Fruit fly (Drosophila melanogaster): ENCODE data around the gene EloA.

EloA gene

DNA sequence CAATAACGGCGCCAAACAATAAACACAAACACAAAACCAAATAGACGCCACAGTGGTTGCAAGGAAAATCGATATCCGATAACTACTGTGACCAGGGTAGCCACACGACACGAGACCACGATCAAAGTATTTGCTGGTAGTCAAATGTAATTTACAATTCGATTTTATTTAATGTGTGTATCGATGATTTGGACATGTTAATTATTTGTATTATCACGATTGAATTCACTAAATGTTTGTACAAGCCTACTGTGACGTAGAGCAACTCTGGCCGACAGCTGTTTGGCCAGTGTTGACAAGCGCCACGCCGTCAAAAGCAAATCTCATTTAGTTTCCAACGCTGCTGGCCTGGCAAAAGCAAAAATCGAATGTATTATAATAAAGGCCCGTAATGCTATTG is at the start of gene EloA, which contains the start of gene Rad60 (continued):
- peak; percentile 13 for TF ChIP-seq CG6683 (GFP tag; optimal IDR thresholded peaks at IDR 0.05)
- no peak; the same call in 1 of the 2 replicates for TF ChIP-seq CG31224 (GFP tag; IDR thresholded peaks at IDR 0.05)
- 0 out of 3 replicates have a peak, but pooled peaks have one; percentile 41 for TF ChIP-seq ase (GFP tag; IDR thresholded peaks at IDR 0.05)
- TF ChIP-seq CG10565 (GFP tag; optimal IDR thresholded peaks at IDR 0.05), result no peak
- TF ChIP-seq Pdp1 (GFP tag; optimal IDR thresholded peaks at IDR 0.05), result peak in 1 of 2 experiments; percentile 81
- peak; percentile 81 for TF ChIP-seq NC2β (GFP tag; optimal IDR thresholded peaks at IDR 0.05)
- TF ChIP-seq CG8359 (GFP tag; optimal IDR thresholded peaks at IDR 0.05; ENCODE audit: borderline replicate concordance), result peak; percentile 45
- peak; percentile 83 for TF ChIP-seq lab (GFP tag; optimal IDR thresholded peaks at IDR 0.05)
- peak; percentile 92 for TF ChIP-seq lilli (GFP tag; optimal IDR thresholded peaks at IDR 0.05)
- peak; percentile 43 for TF ChIP-seq odd (GFP tag; optimal IDR thresholded peaks at IDR 0.05)
- no peak for TF ChIP-seq CG1832 (GFP tag; optimal IDR thresholded peaks at IDR 0.05)
- TF ChIP-seq CG4854 (GFP tag; optimal IDR thresholded peaks at IDR 0.05), result peak; percentile 74
- peak; percentile 31 for TF ChIP-seq slou (GFP tag; optimal IDR thresholded peaks at IDR 0.05)
- TF ChIP-seq chif (GFP tag; optimal IDR thresholded peaks at IDR 0.05), result peak; percentile 82 to 85
- TF ChIP-seq Lim3 (GFP tag; IDR thresholded peaks at IDR 0.05), result no peak
- TF ChIP-seq CG4360 (GFP tag; IDR thresholded peaks at IDR 0.05), result no peak
- TF ChIP-seq CG18011 (GFP tag; optimal IDR thresholded peaks at IDR 0.05), result peak; percentile 60
- no peak for TF ChIP-seq Usf (GFP tag; optimal IDR thresholded peaks at IDR 0.05)
- TF ChIP-seq ap (GFP tag; IDR thresholded peaks at IDR 0.05), result no peak
- no peak for TF ChIP-seq CG15073 (GFP tag; optimal IDR thresholded peaks at IDR 0.05)
- TF ChIP-seq Ravus (GFP tag; IDR thresholded peaks at IDR 0.05), result no peak
- TF ChIP-seq ewg (GFP tag; optimal IDR thresholded peaks at IDR 0.05), result peak; percentile 50
- TF ChIP-seq dmrt11E (tag; optimal IDR thresholded peaks at IDR 0.05), result peak; percentile 63
- 0 out of 2 replicates have a peak, but pooled peaks have one; percentile 34 for TF ChIP-seq CG2129 (GFP tag; IDR thresholded peaks at IDR 0.05; ENCODE audit: partially characterized antibody)
- peak; percentile 7 for TF ChIP-seq CG31365 (tag; optimal IDR thresholded peaks at IDR 0.05)
- TF ChIP-seq ranshi (GFP tag; IDR thresholded peaks at IDR 0.05), result peak; percentile 49; the same call in 1 of the 2 replicates
- no peak for TF ChIP-seq CG4707 (GFP tag; optimal IDR thresholded peaks at IDR 0.05)
- no peak for TF ChIP-seq CG3407 (GFP tag; optimal IDR thresholded peaks at IDR 0.05)
- peak; percentile 71 for TF ChIP-seq CG18764 (GFP tag; optimal IDR thresholded peaks at IDR 0.05)
- peak; percentile 63 for TF ChIP-seq disco-r (GFP tag; optimal IDR thresholded peaks at IDR 0.05)
- TF ChIP-seq CG2712 (tag; optimal IDR thresholded peaks at IDR 0.05), result peak; percentile 79
- TF ChIP-seq CG14710 (tag; optimal IDR thresholded peaks at IDR 0.05), result peak; percentile 86
- no peak for TF ChIP-seq sim (GFP tag; IDR thresholded peaks at IDR 0.05)
- peak; percentile 91 for TF ChIP-seq Sin3A (optimal IDR thresholded peaks at IDR 0.05)
- 0 out of 3 replicates have a peak, but pooled peaks have one; percentile 45 for TF ChIP-seq CG2889 (GFP tag; IDR thresholded peaks at IDR 0.05)
- TF ChIP-seq MESR4 (GFP tag; optimal IDR thresholded peaks at IDR 0.05), result peak; percentile 86
- peak; percentile 38 for TF ChIP-seq Nf-YB (GFP tag; optimal IDR thresholded peaks at IDR 0.05)
- TF ChIP-seq CG7745 (tag; optimal IDR thresholded peaks at IDR 0.05), result no peak
- TF ChIP-seq CG3163 (GFP tag; optimal IDR thresholded peaks at IDR 0.05), result peak; percentile 58
- no peak for TF ChIP-seq CG8478 (optimal IDR thresholded peaks at IDR 0.05)
- peak; percentile 63 for TF ChIP-seq BEAF-32 (GFP tag; optimal IDR thresholded peaks at IDR 0.05)
- peak; percentile 84 for TF ChIP-seq CG17829 (tag; optimal IDR thresholded peaks at IDR 0.05)
- no peak for TF ChIP-seq CG11696 (GFP tag; IDR thresholded peaks at IDR 0.05)
- peak; percentile 83 for TF ChIP-seq az2 (GFP tag; optimal IDR thresholded peaks at IDR 0.05)
- peak; percentile 60 for TF ChIP-seq Drgx (GFP tag; IDR thresholded peaks at IDR 0.05)
- TF ChIP-seq CG12299 (tag; optimal IDR thresholded peaks at IDR 0.05), result peak; percentile 49
- peak; percentile 97 for TF ChIP-seq sens (GFP tag)
- TF ChIP-seq Abd-B (GFP tag; optimal IDR thresholded peaks at IDR 0.05), result peak; percentile 47
- no peak for TF ChIP-seq CG6813 (GFP tag; optimal IDR thresholded peaks at IDR 0.05)
- TF ChIP-seq Max (GFP tag; optimal IDR thresholded peaks at IDR 0.05), result peak; percentile 65
- peak; percentile 61 for TF ChIP-seq CG11247 (GFP tag; IDR thresholded peaks at IDR 0.05)
